Worm (Caenorhabditis elegans): ENCODE data around the gene cku-80.

cku-80 gene

DNA sequence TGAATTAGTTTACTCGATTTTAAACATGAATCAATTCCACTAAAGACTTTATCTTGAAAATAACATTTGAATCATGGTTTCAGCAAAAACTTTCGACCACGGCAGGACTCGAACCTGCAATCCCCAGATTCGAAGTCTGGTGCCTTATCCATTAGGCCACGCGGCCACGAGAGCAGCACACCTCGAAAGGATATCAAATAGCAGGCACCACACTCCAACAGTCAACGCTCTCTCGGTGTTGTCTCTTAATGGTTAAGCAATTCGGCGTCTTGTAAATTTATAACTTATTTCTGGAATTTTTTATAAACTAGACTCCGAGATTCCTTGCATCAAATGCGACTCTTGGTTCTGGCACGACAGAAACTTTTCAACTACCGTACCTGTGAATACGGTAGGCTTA lies 51.1 kb downstream of the cku-80 start:
- peak; percentile 85 for TF ChIP-seq ceh-34 (tag; optimal IDR thresholded peaks at IDR 0.05)
- peak; percentile 62 for TF ChIP-seq odd-2 (tag; optimal IDR thresholded peaks at IDR 0.05)
- peak; percentile 54 for TF ChIP-seq zip-5 (tag; optimal IDR thresholded peaks at IDR 0.05)
- TF ChIP-seq ceh-30 (tag; optimal IDR thresholded peaks at IDR 0.05), result peak; percentile 30
- TF ChIP-seq ceh-2 (tag; optimal IDR thresholded peaks at IDR 0.05), result peak; percentile 77
- TF ChIP-seq rnt-1 (tag; optimal IDR thresholded peaks at IDR 0.05), result peak; percentile 61
- peak; percentile 72 for TF ChIP-seq hlh-8 (tag; optimal IDR thresholded peaks at IDR 0.05)
- TF ChIP-seq ref-2 (tag; optimal IDR thresholded peaks at IDR 0.05), result peak; percentile 83
- TF ChIP-seq eyg-1 (tag; optimal IDR thresholded peaks at IDR 0.05), result peak; percentile 89
- peak; percentile 42 for TF ChIP-seq ceh-22 (tag; optimal IDR thresholded peaks at IDR 0.05)
- TF ChIP-seq hlh-13 (GFP tag; optimal IDR thresholded peaks at IDR 0.05), result peak; percentile 83
- TF ChIP-seq ceh-18 (tag; optimal IDR thresholded peaks at IDR 0.05), result peak; percentile 58
- peak; percentile 53 for TF ChIP-seq ceh-9 (tag; optimal IDR thresholded peaks at IDR 0.05)
- TF ChIP-seq ama-1 (optimal IDR thresholded peaks at IDR 0.05), result no peak
- peak; percentile 83 for TF ChIP-seq lin-11 (tag; optimal IDR thresholded peaks at IDR 0.05)
- peak; percentile 89 for TF ChIP-seq unc-86 (tag; optimal IDR thresholded peaks at IDR 0.05)
- TF ChIP-seq ceh-24 (tag; optimal IDR thresholded peaks at IDR 0.05), result peak; percentile 45
- peak; percentile 84 for TF ChIP-seq pha-2 (tag; optimal IDR thresholded peaks at IDR 0.05)
- peak; percentile 87 for TF ChIP-seq che-1 (tag; optimal IDR thresholded peaks at IDR 0.05)
- TF ChIP-seq K09A11.1 (tag; optimal IDR thresholded peaks at IDR 0.05; ENCODE audit: insufficient read depth), result peak; percentile 73
- TF ChIP-seq unc-55 (GFP tag; optimal IDR thresholded peaks at IDR 0.05), result no peak
- peak; percentile 66 for TF ChIP-seq K02D7.2 (tag; optimal IDR thresholded peaks at IDR 0.05)
- peak; percentile 69 for TF ChIP-seq ceh-31 (tag; optimal IDR thresholded peaks at IDR 0.05)
- peak; percentile 69 for TF ChIP-seq hlh-15 (tag; optimal IDR thresholded peaks at IDR 0.05)
- peak; percentile 46 for TF ChIP-seq pqm-1 (tag; optimal IDR thresholded peaks at IDR 0.05)
- peak; percentile 65 for TF ChIP-seq dmd-4 (tag; optimal IDR thresholded peaks at IDR 0.05; ENCODE audit: borderline replicate concordance)
- TF ChIP-seq mec-3 (tag; optimal IDR thresholded peaks at IDR 0.05; ENCODE audit: borderline replicate concordance), result no peak
- TF ChIP-seq syd-9 (tag; optimal IDR thresholded peaks at IDR 0.05), result peak; percentile 87
- peak; percentile 90 for TF ChIP-seq hlh-6 (tag; optimal IDR thresholded peaks at IDR 0.05)
- TF ChIP-seq ceh-14 (tag; optimal IDR thresholded peaks at IDR 0.05), result peak; percentile 33
- no peak for TF ChIP-seq fkh-10 (GFP tag; optimal IDR thresholded peaks at IDR 0.05)
- peak; percentile 87 for TF ChIP-seq pat-9 (tag; optimal IDR thresholded peaks at IDR 0.05)
- TF ChIP-seq sdc-2 (tag; optimal IDR thresholded peaks at IDR 0.05), result peak; percentile 78
- peak; percentile 80 for TF ChIP-seq fkh-6 (tag; optimal IDR thresholded peaks at IDR 0.05)
- TF ChIP-seq madf-2 (tag; optimal IDR thresholded peaks at IDR 0.05), result peak; percentile 72
- no peak for TF ChIP-seq nhr-11 (tag; optimal IDR thresholded peaks at IDR 0.05)
- peak; percentile 85 for TF ChIP-seq ceh-45 (GFP tag; IDR thresholded peaks at IDR 0.05)
- TF ChIP-seq ets-4 (tag; optimal IDR thresholded peaks at IDR 0.05), result peak; percentile 15
- peak; percentile 83 for TF ChIP-seq ttx-3 (tag; optimal IDR thresholded peaks at IDR 0.05)
- no peak for TF ChIP-seq pros-1 (tag; optimal IDR thresholded peaks at IDR 0.05)
- TF ChIP-seq pag-3 (tag; optimal IDR thresholded peaks at IDR 0.05; ENCODE audit: borderline replicate concordance), result no peak
- TF ChIP-seq ceh-6 (GFP tag; optimal IDR thresholded peaks at IDR 0.05), result peak; percentile 92
- peak; percentile 80 for TF ChIP-seq Y22D7AL.16 (tag; optimal IDR thresholded peaks at IDR 0.05)
- peak; percentile 73 for TF ChIP-seq F13H6.1 (tag; optimal IDR thresholded peaks at IDR 0.05)
- TF ChIP-seq T23F11.4 (GFP tag; optimal IDR thresholded peaks at IDR 0.05), result peak; percentile 84
- TF ChIP-seq elt-2 (tag; optimal IDR thresholded peaks at IDR 0.05), result peak; percentile 93
- TF ChIP-seq dve-1 (tag; optimal IDR thresholded peaks at IDR 0.05), result peak; percentile 95
- TF ChIP-seq ahr-1 (tag; optimal IDR thresholded peaks at IDR 0.05), result peak; percentile 62
- TF ChIP-seq sox-4 (tag; optimal IDR thresholded peaks at IDR 0.05), result peak; percentile 85
- TF ChIP-seq elt-4 (tag; optimal IDR thresholded peaks at IDR 0.05), result no peak
- no peak for TF ChIP-seq pha-4 (tag; optimal IDR thresholded peaks at IDR 0.05)
- peak; percentile 85 for TF ChIP-seq gmeb-2 (tag; optimal IDR thresholded peaks at IDR 0.05)
- peak; percentile 49 for TF ChIP-seq hlh-30 (tag; optimal IDR thresholded peaks at IDR 0.05; ENCODE audit: insufficient read depth)

Measured in whole organism, late embryonic.